Fruit fly (Drosophila melanogaster) whole organism, embryonic: ENCODE measurements around the gene prd1.

Experiments
- Blimp-1 ChIP-seq: fragments of 200-800 bp; sonication (Bioruptor generic); optimal IDR thresholded peaks from 3 replicates; lab custom pipeline; 2018; ENCODE audit warnings: missing biosample characterization, missing genetic modification characterization, mild to moderate bottlenecking, moderate library complexity, missing genetic modification reagents
- CG10274 ChIP-seq: fragments of 200-800 bp; sonication (Bioruptor generic); optimal IDR thresholded peaks from 3 replicates; lab custom pipeline; 2017; ENCODE audit warnings: missing biosample characterization, mild to moderate bottlenecking, missing genetic modification characterization
- CG11504 ChIP-seq: fragments of 200-800 bp; sonication (Bioruptor generic); optimal IDR thresholded peaks from 3 replicates; lab custom pipeline; 2019; ENCODE audit warnings: missing biosample characterization, mild to moderate bottlenecking, missing genetic modification characterization, moderate library complexity
- CG12071 ChIP-seq: fragments of 200-800 bp; sonication (Bioruptor generic); optimal IDR thresholded peaks from 3 replicates; lab custom pipeline; 2018; ENCODE audit warnings: missing biosample characterization, mild to moderate bottlenecking, missing genetic modification characterization
- CG13287 ChIP-seq: fragments of 200-800 bp; sonication (Bioruptor generic); IDR thresholded peaks from 2 replicates; pipeline ENCODE4 v1.3.6; 2022; ENCODE audit warnings: missing biosample characterization, missing genetic modification characterization; ENCODE audit not compliant: partially characterized antibody
- CG13894 ChIP-seq: fragments of 200-800 bp; sonication (Bioruptor generic); optimal IDR thresholded peaks from 3 replicates; lab custom pipeline; 2018; ENCODE audit warnings: missing biosample characterization, mild to moderate bottlenecking, missing genetic modification characterization, moderate library complexity
- CG1603 ChIP-seq: fragments of 200-800 bp; sonication (Bioruptor generic); optimal IDR thresholded peaks from 2 replicates; lab custom pipeline; 2019; ENCODE audit warnings: missing biosample characterization, mild to moderate bottlenecking, missing genetic modification characterization, moderate library complexity
- CG17359 ChIP-seq: fragments of 200-800 bp; sonication (Bioruptor generic); optimal IDR thresholded peaks from 3 replicates; lab custom pipeline; 2018; ENCODE audit warnings: missing biosample characterization, mild to moderate bottlenecking, missing genetic modification characterization, moderate library complexity
- CG2199 ChIP-seq: fragments of 200-800 bp; sonication (Bioruptor generic); IDR thresholded peaks from 3 replicates; pipeline ENCODE4 v1.3.6; 2022; ENCODE audit warnings: missing biosample characterization, missing genetic modification characterization
- CG30403 ChIP-seq: fragments of 200-800 bp; sonication (Bioruptor generic); optimal IDR thresholded peaks from 3 replicates; lab custom pipeline; 2016; ENCODE audit warnings: missing biosample characterization, missing genetic modification characterization
- CG32767 ChIP-seq: fragments of 200-800 bp; sonication (Bioruptor generic); IDR thresholded peaks from 2 replicates; pipeline ENCODE4 v1.3.6; 2022; ENCODE audit warnings: missing biosample characterization, missing genetic modification characterization
- CG32772 ChIP-seq: fragments of 200-800 bp; sonication (Bioruptor generic); IDR thresholded peaks from 2 replicates; pipeline ENCODE4 v1.3.6; 2022; ENCODE audit warnings: missing biosample characterization, missing genetic modification characterization
- CG5953 ChIP-seq: fragments of 200-800 bp; sonication (Bioruptor generic); IDR thresholded peaks from 2 replicates; pipeline ENCODE4 v1.3.6; 2022; ENCODE audit warnings: missing biosample characterization, missing genetic modification characterization
- CG6254 ChIP-seq: fragments of 200-800 bp; sonication (Bioruptor generic); optimal IDR thresholded peaks from 3 replicates; lab custom pipeline; 2017; ENCODE audit warnings: mild to moderate bottlenecking, missing biosample characterization, missing genetic modification reagents, missing genetic modification characterization
- CG9817 ChIP-seq: fragments of 200-800 bp; sonication (Bioruptor generic); optimal IDR thresholded peaks from 2 replicates; lab custom pipeline; 2018; ENCODE audit warnings: missing biosample characterization, mild to moderate bottlenecking, missing genetic modification characterization, moderate library complexity
- CHES-1-like ChIP-seq: fragments of 200-800 bp; sonication (Bioruptor generic); optimal IDR thresholded peaks from 2 replicates; lab custom pipeline; 2016; ENCODE audit warnings: missing biosample characterization, missing genetic modification characterization
- D19A ChIP-seq: fragments of 200-800 bp; optimal IDR thresholded peaks from 3 replicates; lab custom pipeline; 2019; ENCODE audit warnings: missing biosample characterization, mild to moderate bottlenecking, missing genetic modification characterization, moderate library complexity
- Drgx ChIP-seq: fragments of 200-800 bp; sonication (Bioruptor generic); IDR thresholded peaks from 2 replicates; pipeline ENCODE4 v1.3.6; 2022; ENCODE audit warnings: missing biosample characterization, missing genetic modification characterization
- Gug ChIP-seq: fragments of 200-800 bp; sonication (Bioruptor generic); IDR thresholded peaks from 4 replicates; pipeline ENCODE4 v1.3.6; 2022; ENCODE audit warnings: missing biosample characterization, missing genetic modification characterization
- Hr3 ChIP-seq: fragments of 200-800 bp; sonication (Bioruptor generic); optimal IDR thresholded peaks from 3 replicates; lab custom pipeline; 2016; ENCODE audit warnings: missing biosample characterization, missing genetic modification characterization
- Jarid2 ChIP-seq: fragments of 200-800 bp; sonication (Bioruptor generic); optimal IDR thresholded peaks from 3 replicates; lab custom pipeline; 2017; ENCODE audit warnings: mild to moderate bottlenecking, missing biosample characterization, missing genetic modification reagents, missing genetic modification characterization
- Med ChIP-seq: fragments of 200-800 bp; sonication (Bioruptor generic); peaks from one replicate; lab custom pipeline; 2016; ENCODE audit warnings: missing biosample characterization, missing genetic modification characterization, mild to moderate bottlenecking, inconsistent platforms, moderate library complexity
- Xbp1 ChIP-seq: fragments of 200-800 bp; sonication (Bioruptor generic); optimal IDR thresholded peaks from 3 replicates; lab custom pipeline; 2016; ENCODE audit warnings: missing biosample characterization, mild to moderate bottlenecking, missing genetic modification characterization
- Xrp1 ChIP-seq: fragments of 200-800 bp; sonication (Bioruptor generic); IDR thresholded peaks from 2 replicates; pipeline ENCODE4 v1.3.6; 2022; ENCODE audit warnings: missing biosample characterization, missing genetic modification characterization
- al ChIP-seq: fragments of 200-800 bp; sonication (Bioruptor generic); IDR thresholded peaks from 2 replicates; pipeline ENCODE4 v1.3.6; 2022; ENCODE audit warnings: missing biosample characterization, missing genetic modification characterization
- ash1 ChIP-seq: fragments of 200-800 bp; sonication (Bioruptor generic); optimal IDR thresholded peaks from 2 replicates; lab custom pipeline; 2018; ENCODE audit warnings: missing biosample characterization, mild to moderate bottlenecking, missing genetic modification characterization
- btn ChIP-seq: fragments of 200-800 bp; sonication (Bioruptor generic); optimal IDR thresholded peaks from 2 replicates; lab custom pipeline; 2016; ENCODE audit warnings: missing biosample characterization, missing genetic modification characterization
- chinmo ChIP-seq: fragments of 200-800 bp; sonication (Bioruptor generic); IDR thresholded peaks from 4 replicates; pipeline ENCODE4 v1.3.6; 2022; ENCODE audit warnings: missing biosample characterization, missing genetic modification characterization; ENCODE audit not compliant: partially characterized antibody
- chm ChIP-seq: fragments of 200-800 bp; sonication (Bioruptor generic); IDR thresholded peaks from 2 replicates; pipeline ENCODE4 v1.3.6; 2022; ENCODE audit warnings: missing biosample characterization, missing genetic modification characterization
- crol ChIP-seq: fragments of 200-800 bp; sonication (Bioruptor generic); IDR thresholded peaks from 2 replicates; pipeline ENCODE4 v1.3.6; 2022; ENCODE audit warnings: missing biosample characterization, missing genetic modification characterization
- ewg ChIP-seq: fragments of 200-800 bp; sonication (Bioruptor generic); optimal IDR thresholded peaks from 3 replicates; lab custom pipeline; 2017; ENCODE audit warnings: mild to moderate bottlenecking, missing biosample characterization, missing genetic modification reagents, missing genetic modification characterization
- gcm ChIP-seq: fragments of 200-800 bp; sonication (Bioruptor generic); optimal IDR thresholded peaks from 2 replicates; lab custom pipeline; 2019; ENCODE audit warnings: missing biosample characterization, mild to moderate bottlenecking, missing genetic modification characterization, moderate library complexity
- gem ChIP-seq: fragments of 200-800 bp; sonication (Bioruptor generic); optimal IDR thresholded peaks from 2 replicates; lab custom pipeline; 2019; ENCODE audit warnings: missing biosample characterization, mild to moderate bottlenecking, missing genetic modification characterization, moderate library complexity
- kah ChIP-seq: fragments of 200-800 bp; sonication (Bioruptor generic); optimal IDR thresholded peaks from 2 replicates; lab custom pipeline; 2018; ENCODE audit warnings: missing biosample characterization, mild to moderate bottlenecking, missing genetic modification characterization
- ken ChIP-seq: fragments of 200-800 bp; sonication (Bioruptor generic); IDR thresholded peaks from 3 replicates; pipeline ENCODE4 v1.3.6; 2022; ENCODE audit warnings: missing biosample characterization, missing genetic modification characterization
- lbe ChIP-seq: fragments of 200-800 bp; sonication (Bioruptor generic); optimal IDR thresholded peaks from 2 replicates; lab custom pipeline; 2016; ENCODE audit warnings: missing biosample characterization, mild to moderate bottlenecking, missing genetic modification characterization
- lov ChIP-seq, 2 experiments: fragments of 200-800 bp in 1 of 2; fragments of >200 bp in 1 of 2; sonication (Bioruptor generic) in 1 of 2; IDR thresholded peaks in 1 of 2; optimal IDR thresholded peaks in 1 of 2; 2 replicates in 1 of 2; 3 replicates in 1 of 2; pipeline versions ENCODE4 v1.3.6 to Lab custom; 2017 to 2022; ENCODE audit warnings: missing biosample characterization in 1 of 2, missing genetic modification characterization in 1 of 2
- onecut ChIP-seq: fragments of 200-800 bp; sonication (Bioruptor generic); IDR thresholded peaks from 2 replicates; pipeline ENCODE4 v1.3.6; 2022; ENCODE audit warnings: missing biosample characterization, missing genetic modification characterization
- otp ChIP-seq: fragments of 200-800 bp; sonication (Bioruptor generic); IDR thresholded peaks from 3 replicates; pipeline ENCODE4, ENCODE4 v1.3.6; 2022; ENCODE audit warnings: missing biosample characterization, missing genetic modification characterization
- row ChIP-seq: fragments of 200-800 bp; sonication (Bioruptor generic); IDR thresholded peaks from 3 replicates; pipeline ENCODE4 v1.3.6; 2022; ENCODE audit warnings: missing biosample characterization, missing genetic modification characterization
- salm ChIP-seq: fragments of 200-800 bp; sonication (Bioruptor generic); optimal IDR thresholded peaks from 2 replicates; lab custom pipeline; 2018; ENCODE audit warnings: missing biosample characterization, mild to moderate bottlenecking, missing genetic modification characterization
- sens ChIP-seq: fragments of 200-800 bp; sonication (Bioruptor generic); peaks from one replicate; lab custom pipeline; 2016; ENCODE audit warnings: missing biosample characterization, missing genetic modification characterization
- tgo ChIP-seq: fragments of 200-800 bp; sonication (Bioruptor generic); IDR thresholded peaks from 3 replicates; pipeline ENCODE4 v1.3.6; 2022; ENCODE audit warnings: missing biosample characterization, missing genetic modification characterization
- trh ChIP-seq: fragments of 200-800 bp; sonication (Bioruptor generic); optimal IDR thresholded peaks from 2 replicates; lab custom pipeline; 2016; ENCODE audit warnings: missing biosample characterization, missing genetic modification characterization
- vvl ChIP-seq: fragments of 200-800 bp; sonication (Bioruptor generic); IDR thresholded peaks from 2 replicates; pipeline ENCODE4 v1.3.6; 2022; ENCODE audit warnings: missing biosample characterization, missing genetic modification characterization
- zf30C ChIP-seq: fragments of 200-800 bp; sonication (Bioruptor generic); optimal IDR thresholded peaks from 3 replicates; lab custom pipeline; 2018; ENCODE audit warnings: missing biosample characterization, mild to moderate bottlenecking, missing genetic modification characterization

prd1 gene

DNA sequence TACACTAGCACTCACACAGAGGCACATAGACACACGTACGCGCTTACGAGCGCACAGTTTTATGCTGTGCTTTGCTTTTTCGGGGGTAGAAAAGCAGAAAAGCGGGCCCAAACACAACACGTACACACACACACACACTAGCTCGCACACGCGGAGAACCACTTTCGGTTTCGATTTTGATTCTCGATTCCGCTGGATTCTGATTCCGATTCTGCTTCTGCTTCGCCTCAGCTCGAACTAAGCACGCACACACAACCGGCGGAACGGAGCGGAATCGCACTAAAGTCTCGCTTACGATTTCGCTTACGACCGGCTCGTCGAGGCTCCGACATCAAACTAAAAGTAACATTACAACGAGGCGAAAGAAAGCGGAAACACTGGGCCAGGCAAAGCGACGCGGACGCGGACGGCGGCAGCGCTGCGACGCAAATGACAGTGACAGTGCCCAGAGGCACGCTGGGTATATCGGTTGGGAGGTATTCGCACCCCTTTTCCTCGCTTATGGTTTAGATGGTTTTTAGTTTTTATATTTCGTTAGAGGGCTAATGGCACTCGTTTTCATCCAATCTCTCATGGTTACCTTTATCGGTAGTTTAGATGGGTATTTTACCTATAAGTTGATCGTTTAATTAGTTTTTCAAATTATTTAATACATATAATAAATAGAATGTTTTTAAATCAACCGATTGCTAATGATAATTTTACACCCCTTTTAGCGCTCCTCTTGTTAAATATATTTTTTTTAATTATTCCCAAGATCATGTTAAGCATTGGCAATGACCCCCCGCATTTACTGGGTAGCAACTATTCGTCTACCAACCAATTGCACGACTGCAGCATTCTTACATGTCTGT lies 8.6 kb downstream of the prd1 start (continued):
- TF ChIP-seq kah (peak; percentile 71), Xbp1 (peak; percentile 74), Hr3 (GFP tag; lab: Kevin White, UChicago) (peak; percentile 78)
- TF ChIP-seq, all 482 proteins: peak for 343

DNA sequence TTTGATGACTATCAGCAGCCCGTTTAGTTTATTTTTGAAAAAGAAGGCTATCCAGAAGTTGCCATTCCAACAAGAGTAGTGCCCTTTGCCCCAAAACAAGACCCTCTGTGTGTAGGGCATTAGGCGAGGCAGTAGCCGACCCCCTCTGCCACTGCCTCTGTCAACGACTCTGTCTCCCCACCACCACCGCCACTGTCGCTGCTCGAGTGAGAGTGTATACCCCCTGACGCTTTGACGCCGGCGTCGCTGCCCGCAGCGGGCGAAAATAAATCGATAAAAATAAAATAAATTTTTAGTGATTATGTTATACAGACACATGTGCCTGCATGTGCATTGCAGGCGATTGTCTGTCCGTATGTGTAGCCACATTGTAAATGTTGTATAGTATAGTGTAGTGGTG lies 9.8 kb downstream of the prd1 start:
- TF ChIP-seq chm (GFP tag; lab: Robert Waterston, UW) (peak; percentile 55), kah (peak; percentile 67), CG12071 (peak; percentile 4), Xrp1 (GFP tag; lab: Robert Waterston, UW) (0 out of 2 replicates have a peak, but pooled peaks have one; percentile 13), ewg (GFP tag; lab: Kevin White, UChicago) (no peak), CG2199 (peak; percentile 65; the same call in 2 of the 3 replicates), CG30403 (GFP tag; lab: Kevin White, UChicago) (peak; percentile 28), CG32767 (peak; percentile 68; the same call in 1 of the 2 replicates), sens (GFP tag; lab: Kevin White, UChicago) (peak; percentile 54), CG17359 (peak; percentile 8), ash1 (peak; percentile 5), zf30C (peak; percentile 15), Med (GFP tag; lab: Kevin White, UChicago) (peak; percentile 81), CG11504 (tag; lab: Kevin White, UChicago) (peak; percentile 25), btn (peak; percentile 4), ken (GFP tag; lab: Robert Waterston, UW) (0 out of 3 replicates have a peak, but pooled peaks have one; percentile 41), gem (tag; lab: Kevin White, UChicago) (peak; percentile 29), Drgx (GFP tag; lab: Robert Waterston, UW) (peak; percentile 19; the same call in 1 of the 2 replicates), vvl (GFP tag; lab: Robert Waterston, UW) (peak; percentile 15; the same call in 1 of the 2 replicates), Jarid2 (no peak), CG32772 (GFP tag; lab: Robert Waterston, UW) (no peak), chinmo (GFP tag; lab: Robert Waterston, UW) (0 out of 4 replicates have a peak, but pooled peaks have one; percentile 42), Gug (GFP tag; lab: Robert Waterston, UW) (0 out of 4 replicates have a peak, but pooled peaks have one; percentile 31), CG5953 (GFP tag; lab: Robert Waterston, UW) (no peak), al (GFP tag; lab: Robert Waterston, UW) (no peak), otp (peak; percentile 21; the same call in 1 of the 3 replicates), lov (optimal IDR thresholded peaks at IDR 0.05; lab: Kevin White, UChicago) (no peak), lov (GFP tag; IDR thresholded peaks at IDR 0.05; lab: Robert Waterston, UW) (0 out of 3 replicates have a peak, but pooled peaks have one; percentile 24), tgo (GFP tag; lab: Robert Waterston, UW) (no peak), onecut (GFP tag; lab: Robert Waterston, UW) (peak; percentile 97), D19A (peak; percentile 69), CG9817 (no peak), gcm (GFP tag; lab: Kevin White, UChicago) (peak; percentile 15), crol (GFP tag; lab: Robert Waterston, UW) (peak; percentile 91), salm (tag; lab: Kevin White, UChicago) (no peak), CG10274 (peak; percentile 90), CHES-1-like (GFP tag; lab: Kevin White, UChicago) (no peak), row (GFP tag; lab: Robert Waterston, UW) (peak; percentile 62), CG6254 (GFP tag; lab: Kevin White, UChicago) (peak; percentile 47), CG13287 (GFP tag; lab: Robert Waterston, UW) (peak; percentile 6; the same call in 1 of the 2 replicates), Blimp-1 (GFP tag; lab: Kevin White, UChicago) (peak; percentile 60), lbe (GFP tag; lab: Kevin White, UChicago) (peak; percentile 13), CG13894 (peak; percentile 20), trh (no peak), CG1603 (peak; percentile 11)
